Worm (Caenorhabditis elegans) whole organism, L1 larva: Measurements from ENCODE around the gene M110.3.

ENCODE experiments used
- C04F5.9 ChIP-seq: sonication (generic microtip); optimal IDR thresholded peaks from 2 replicates; lab custom pipeline; 2016; ENCODE audit warnings: missing genetic modification characterization, missing compliant biosample characterization
- F16B12.6 ChIP-seq: fragments of 150-350 bp; optimal IDR thresholded peaks from 2 replicates; lab custom pipeline; 2014; ENCODE audit warnings: missing biosample characterization, missing genetic modification characterization
- Y116A8C.19 ChIP-seq: sonication (generic microtip); optimal IDR thresholded peaks from 2 replicates; lab custom pipeline; 2016; ENCODE audit warnings: missing compliant biosample characterization, missing genetic modification characterization, borderline replicate concordance
- aha-1 ChIP-seq: fragments of 150-350 bp; optimal IDR thresholded peaks from 2 replicates; lab custom pipeline; 2014; ENCODE audit warnings: missing biosample characterization, missing genetic modification characterization
- aly-2 ChIP-seq: fragments of 150-350 bp; optimal IDR thresholded peaks from 2 replicates; lab custom pipeline; 2014; ENCODE audit warnings: missing biosample characterization, missing genetic modification characterization
- ama-1 ChIP-seq: fragments of 150-350 bp; optimal IDR thresholded peaks from 2 replicates; lab custom pipeline; 2014
- ceh-8 ChIP-seq: fragments of 200-800 bp; sonication (Bioruptor generic); optimal IDR thresholded peaks from 2 replicates; lab custom pipeline; 2018; ENCODE audit warnings: mild to moderate bottlenecking, missing genetic modification characterization, moderate library complexity, missing compliant biosample characterization
- ceh-82 ChIP-seq, 3 experiments: fragments of 150-350 bp in 1 of 3; sonication (generic microtip) in 2 of 3; optimal IDR thresholded peaks; 2 replicates each; lab custom pipeline; 2014 to 2017; ENCODE audit warnings: missing biosample characterization in 3 of 3, missing genetic modification characterization in 3 of 3
- ceh-88 ChIP-seq: fragments of 200-800 bp; sonication (Bioruptor generic); IDR thresholded peaks from 2 replicates; pipeline ENCODE4 v1.3.6; 2022; ENCODE audit warnings: missing genetic modification characterization, missing compliant biosample characterization
- ces-1 ChIP-seq: fragments of 150-350 bp; optimal IDR thresholded peaks from 2 replicates; lab custom pipeline; 2014; ENCODE audit warnings: missing biosample characterization, missing genetic modification reagents, missing genetic modification characterization
- dsc-1 ChIP-seq: sonication (generic microtip); optimal IDR thresholded peaks from 2 replicates; lab custom pipeline; 2016; ENCODE audit warnings: mild to moderate bottlenecking, missing genetic modification characterization, missing compliant biosample characterization
- egl-27 ChIP-seq, 2 experiments: fragments of 150-350 bp in 1 of 2; sonication (generic microtip); optimal IDR thresholded peaks; 3 replicates each; lab custom pipeline; 2017 to 2018; ENCODE audit warnings: missing biosample characterization in 2 of 2, missing genetic modification characterization in 2 of 2, missing genetic modification reagents in 2 of 2
- elt-3 ChIP-seq, 6 experiments: fragments of 150-350 bp in 1 of 6; sonication (generic microtip); optimal IDR thresholded peaks; 2 replicates each; lab custom pipeline; 2017 to 2018; ENCODE audit warnings: missing biosample characterization in 6 of 6, missing genetic modification characterization in 6 of 6, inconsistent platforms in 1 of 6
- ets-5 ChIP-seq: fragments of 200-800 bp; sonication (Bioruptor generic); IDR thresholded peaks from 2 replicates; pipeline ENCODE4 v1.3.6; 2022; ENCODE audit warnings: missing genetic modification characterization, missing compliant biosample characterization
- fkh-10 ChIP-seq: sonication (generic microtip); optimal IDR thresholded peaks from 2 replicates; lab custom pipeline; 2017; ENCODE audit warnings: missing biosample characterization, missing genetic modification reagents, missing genetic modification characterization
- fkh-4 ChIP-seq: sonication (generic microtip); optimal IDR thresholded peaks from 2 replicates; lab custom pipeline; 2016; ENCODE audit warnings: missing compliant biosample characterization, missing genetic modification characterization, borderline replicate concordance
- fkh-8 ChIP-seq: sonication (generic microtip); optimal IDR thresholded peaks from 2 replicates; lab custom pipeline; 2016; ENCODE audit warnings: mild to moderate bottlenecking, missing genetic modification characterization, missing compliant biosample characterization
- hlh-17 ChIP-seq: fragments of 200-800 bp; sonication (Bioruptor generic); optimal IDR thresholded peaks from 2 replicates; lab custom pipeline; 2018; ENCODE audit warnings: missing genetic modification characterization, mild to moderate bottlenecking, missing compliant biosample characterization, moderate library complexity, borderline replicate concordance
- hlh-4 ChIP-seq: sonication (generic microtip); optimal IDR thresholded peaks from 2 replicates; lab custom pipeline; 2016; ENCODE audit warnings: mild to moderate bottlenecking, missing genetic modification characterization, missing compliant biosample characterization
- irx-1 ChIP-seq: sonication (generic microtip); optimal IDR thresholded peaks from 2 replicates; lab custom pipeline; 2016; ENCODE audit warnings: missing genetic modification characterization, missing compliant biosample characterization
- isw-1 ChIP-seq: fragments of 200-800 bp; sonication (Bioruptor generic); IDR thresholded peaks from 2 replicates; pipeline ENCODE4 v1.3.6; 2022; ENCODE audit warnings: missing genetic modification characterization, missing compliant biosample characterization
- lin-14 ChIP-seq: fragments of 200-800 bp; sonication (Bioruptor generic); optimal IDR thresholded peaks from 2 replicates; lab custom pipeline; 2018; ENCODE audit warnings: mild to moderate bottlenecking, missing genetic modification characterization, moderate library complexity, missing compliant biosample characterization
- lin-15B ChIP-seq: fragments of 150-350 bp; sonication (generic microtip); optimal IDR thresholded peaks from 3 replicates; lab custom pipeline; 2014; ENCODE audit warnings: missing biosample characterization, missing genetic modification characterization
- lin-35 ChIP-seq, 2 experiments: fragments of 150-350 bp; optimal IDR thresholded peaks; 2 replicates each; lab custom pipeline; 2014; ENCODE audit warnings: missing biosample characterization in 2 of 2, missing genetic modification characterization in 2 of 2, missing genetic modification reagents in 2 of 2
- mab-9 ChIP-seq: fragments of 200-800 bp; sonication (Bioruptor generic); IDR thresholded peaks from 2 replicates; pipeline ENCODE4 v1.3.6; 2022; ENCODE audit warnings: missing genetic modification reagents, missing genetic modification characterization, missing compliant biosample characterization
- mef-2 ChIP-seq: fragments of 150-350 bp; optimal IDR thresholded peaks from 2 replicates; lab custom pipeline; 2014; ENCODE audit warnings: missing biosample characterization, missing genetic modification characterization
- mep-1 ChIP-seq: fragments of 150-350 bp; optimal IDR thresholded peaks from 2 replicates; lab custom pipeline; 2014; ENCODE audit warnings: missing biosample characterization, missing genetic modification characterization
- nhr-11 ChIP-seq: fragments of 150-350 bp; optimal IDR thresholded peaks from 2 replicates; lab custom pipeline; 2014; ENCODE audit warnings: missing biosample characterization, missing genetic modification characterization
- nhr-12 ChIP-seq: sonication (generic microtip); optimal IDR thresholded peaks from 2 replicates; lab custom pipeline; 2017; ENCODE audit warnings: missing biosample characterization, missing genetic modification characterization
- nhr-20 ChIP-seq: sonication (generic microtip); optimal IDR thresholded peaks from 2 replicates; lab custom pipeline; 2016; ENCODE audit warnings: mild to moderate bottlenecking, missing genetic modification characterization, missing compliant biosample characterization
- nhr-28 ChIP-seq: fragments of 150-350 bp; optimal IDR thresholded peaks from 2 replicates; lab custom pipeline; 2014; ENCODE audit warnings: missing biosample characterization, missing genetic modification characterization
- nhr-76 ChIP-seq: sonication (generic microtip); optimal IDR thresholded peaks from 2 replicates; lab custom pipeline; 2017; ENCODE audit warnings: missing biosample characterization, missing genetic modification characterization
- nhr-84 ChIP-seq: sonication (generic microtip); optimal IDR thresholded peaks from 2 replicates; lab custom pipeline; 2017; ENCODE audit warnings: missing biosample characterization, missing genetic modification characterization
- nhr-85 ChIP-seq: sonication (generic microtip); peaks from one replicate; lab custom pipeline; 2016; ENCODE audit warnings: missing genetic modification characterization, inconsistent platforms, missing compliant biosample characterization
- nhr-90 ChIP-seq: sonication (generic microtip); optimal IDR thresholded peaks from 2 replicates; lab custom pipeline; 2016; ENCODE audit warnings: mild to moderate bottlenecking, missing genetic modification characterization, missing compliant biosample characterization; ENCODE audit not compliant: poor library complexity
- pax-3 ChIP-seq: fragments of 200-800 bp; sonication (Bioruptor generic); optimal IDR thresholded peaks from 2 replicates; lab custom pipeline; 2018; ENCODE audit warnings: mild to moderate bottlenecking, missing genetic modification characterization, moderate library complexity, missing compliant biosample characterization
- pqm-1 ChIP-seq: sonication (generic microtip); optimal IDR thresholded peaks from 3 replicates; lab custom pipeline; 2017; ENCODE audit warnings: missing biosample characterization, missing genetic modification characterization
- skn-1 ChIP-seq: fragments of 150-350 bp; optimal IDR thresholded peaks from 2 replicates; lab custom pipeline; 2014; ENCODE audit warnings: missing biosample characterization, missing genetic modification characterization
- sptf-1 ChIP-seq: fragments of 150-350 bp; optimal IDR thresholded peaks from 2 replicates; lab custom pipeline; 2014; ENCODE audit warnings: missing biosample characterization, missing genetic modification characterization
- swsn-7 ChIP-seq: sonication (generic microtip); optimal IDR thresholded peaks from 2 replicates; lab custom pipeline; 2016; ENCODE audit warnings: missing genetic modification characterization, missing compliant biosample characterization
- tbx-2 ChIP-seq: sonication (generic microtip); optimal IDR thresholded peaks from 2 replicates; lab custom pipeline; 2016; ENCODE audit warnings: missing genetic modification characterization, missing compliant biosample characterization
- unc-130 ChIP-seq: fragments of 150-350 bp; optimal IDR thresholded peaks from 2 replicates; lab custom pipeline; 2017; ENCODE audit warnings: missing biosample characterization, missing genetic modification characterization, inconsistent platforms
- unc-30 ChIP-seq: sonication (generic microtip); optimal IDR thresholded peaks from 2 replicates; lab custom pipeline; 2017; ENCODE audit warnings: missing biosample characterization, missing genetic modification characterization
- unc-98 ChIP-seq: fragments of 200-800 bp; sonication (Bioruptor generic); IDR thresholded peaks from 2 replicates; pipeline ENCODE4 v1.3.6; 2022; ENCODE audit warnings: missing genetic modification characterization, missing compliant biosample characterization
- vab-15 ChIP-seq: sonication (generic microtip); optimal IDR thresholded peaks from 2 replicates; lab custom pipeline; 2017; ENCODE audit warnings: missing genotype, mild to moderate bottlenecking, missing genetic modification characterization, missing compliant biosample characterization
- ztf-11 ChIP-seq, 2 experiments: sonication (generic microtip); optimal IDR thresholded peaks; 2 replicates each; lab custom pipeline; 2016 to 2017; ENCODE audit warnings: missing genetic modification characterization in 2 of 2, missing biosample characterization in 1 of 2, missing compliant biosample characterization in 1 of 2

The M110.3 gene

DNA sequence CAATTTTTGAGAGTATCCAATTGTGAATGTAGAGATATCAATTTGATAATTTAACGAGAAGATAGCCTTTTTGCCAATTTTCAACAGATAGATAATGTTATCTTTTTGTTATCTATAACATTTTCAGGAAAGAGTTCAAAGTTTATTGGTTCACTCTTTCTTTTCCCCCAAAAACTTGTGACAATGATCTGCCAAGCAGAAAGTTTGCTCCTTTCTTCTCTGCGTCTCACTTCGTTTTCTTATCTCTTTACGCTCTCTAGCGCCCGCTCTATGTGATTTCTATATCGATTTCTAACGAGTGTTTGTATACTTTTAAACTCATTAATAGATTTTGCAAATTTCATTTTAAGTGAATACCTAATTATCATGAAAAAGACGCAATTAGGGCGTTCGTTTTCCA lies 10.1 kb upstream of the M110.3 start (continued):
- TF ChIP-seq hlh-4 (no peak), tbx-2 (tag; lab: Kevin White, UChicago) (no peak), mep-1 (tag; lab: Kevin White, UChicago) (peak; percentile 40), dsc-1 (no peak), Y116A8C.19 (no peak), nhr-85 (tag; lab: Kevin White, UChicago) (no peak), C04F5.9 (tag; lab: Kevin White, UChicago) (no peak), ets-5 (GFP tag; lab: Robert Waterston, UW) (no peak), mab-9 (no peak), fkh-4 (no peak), aha-1 (no peak), lin-35 (GFP tag; optimal IDR thresholded peaks at IDR 0.05; lab: Kevin White, UChicago) (peak in 1 of 2 experiments; percentile 16), swsn-7 (tag; lab: Kevin White, UChicago) (no peak), ama-1 (lab: Kevin White, UChicago) (no peak), irx-1 (no peak), pax-3 (tag; lab: Kevin White, UChicago) (no peak), aly-2 (tag; lab: Kevin White, UChicago) (no peak), ceh-8 (no peak), pqm-1 (tag; lab: Kevin White, UChicago) (peak; percentile 10), isw-1 (GFP tag; lab: Robert Waterston, UW) (no peak), nhr-76 (tag; lab: Kevin White, UChicago) (no peak), nhr-84 (tag; lab: Kevin White, UChicago) (no peak), F16B12.6 (tag; lab: Kevin White, UChicago) (no peak), sptf-1 (tag; lab: Kevin White, UChicago) (no peak), nhr-20 (peak; percentile 47), ceh-88 (GFP tag; lab: Robert Waterston, UW) (no peak), lin-14 (GFP tag; lab: Kevin White, UChicago) (no peak), ceh-82 (tag; optimal IDR thresholded peaks at IDR 0.05; lab: Kevin White, UChicago) (no peak), nhr-12 (tag; lab: Kevin White, UChicago) (no peak), fkh-10 (no peak), nhr-90 (tag; lab: Kevin White, UChicago) (peak; percentile 23), nhr-28 (no peak), elt-3 (tag; optimal IDR thresholded peaks at IDR 0.05; lab: Kevin White, UChicago) (no peak), unc-130 (tag; lab: Kevin White, UChicago) (no peak), ces-1 (GFP tag; lab: Kevin White, UChicago) (no peak), fkh-8 (tag; lab: Kevin White, UChicago) (no peak), ztf-11 (tag; optimal IDR thresholded peaks at IDR 0.05; lab: Kevin White, UChicago) (no peak), skn-1 (tag; lab: Kevin White, UChicago) (no peak), egl-27 (tag; optimal IDR thresholded peaks at IDR 0.05; lab: Kevin White, UChicago) (no peak), hlh-17 (GFP tag; lab: Kevin White, UChicago) (no peak), nhr-11 (tag; lab: Kevin White, UChicago) (no peak), unc-30 (no peak), mef-2 (tag; lab: Kevin White, UChicago) (no peak), unc-98 (GFP tag; lab: Robert Waterston, UW) (no peak), lin-15B (tag; lab: Kevin White, UChicago) (no peak), vab-15 (tag; lab: Kevin White, UChicago) (no peak)
